Worm (Caenorhabditis elegans) whole organism, early embryonic: ENCODE measurements around the gene tomm-20.

Experiments used
- B0310.2 ChIP-seq: sonication (generic microtip); optimal IDR thresholded peaks from 2 replicates; lab custom pipeline; 2016; ENCODE audit warnings: mild to moderate bottlenecking, missing genetic modification characterization, missing compliant biosample characterization
- F13C5.2 ChIP-seq: sonication (generic microtip); optimal IDR thresholded peaks from 2 replicates; lab custom pipeline; 2017; ENCODE audit warnings: mild to moderate bottlenecking, missing genetic modification characterization, inconsistent platforms, missing compliant biosample characterization
- aly-1 ChIP-seq: sonication (generic microtip); optimal IDR thresholded peaks from 2 replicates; lab custom pipeline; 2016; ENCODE audit warnings: missing genetic modification characterization, missing compliant biosample characterization
- ama-1 ChIP-seq: fragments of 150-350 bp; optimal IDR thresholded peaks from 2 replicates; lab custom pipeline; 2014
- ceh-13 ChIP-seq: fragments of 200-800 bp; sonication (Bioruptor generic); optimal IDR thresholded peaks from 2 replicates; lab custom pipeline; 2018; ENCODE audit warnings: mild to moderate bottlenecking, missing genetic modification characterization, missing compliant biosample characterization
- ceh-36 ChIP-seq: sonication (generic microtip); optimal IDR thresholded peaks from 2 replicates; lab custom pipeline; 2016; ENCODE audit warnings: missing genetic modification characterization, inconsistent platforms, missing compliant biosample characterization
- ets-7 ChIP-seq: sonication (generic microtip); optimal IDR thresholded peaks from 2 replicates; lab custom pipeline; 2016; ENCODE audit warnings: missing genotype, missing genetic modification characterization, missing compliant biosample characterization
- flt-1 ChIP-seq: fragments of 200-800 bp; sonication (Bioruptor generic); IDR thresholded peaks from 2 replicates; pipeline ENCODE4 v1.3.6; 2022; ENCODE audit warnings: missing genetic modification characterization, missing compliant biosample characterization
- hmbx-1 ChIP-seq: sonication (generic microtip); optimal IDR thresholded peaks from 2 replicates; lab custom pipeline; 2016; ENCODE audit warnings: mild to moderate bottlenecking, missing genetic modification characterization, missing compliant biosample characterization
- hmg-4 ChIP-seq: fragments of 200-800 bp; sonication (Bioruptor generic); optimal IDR thresholded peaks from 2 replicates; lab custom pipeline; 2018; ENCODE audit warnings: mild to moderate bottlenecking, missing genetic modification characterization, missing compliant biosample characterization
- hnd-1 ChIP-seq: sonication (generic microtip); optimal IDR thresholded peaks from 2 replicates; lab custom pipeline; 2016; ENCODE audit warnings: missing genetic modification characterization, missing compliant biosample characterization
- pes-1 ChIP-seq: fragments of 200-800 bp; sonication (Bioruptor generic); IDR thresholded peaks from 2 replicates; pipeline ENCODE4 v1.3.6; 2022; ENCODE audit warnings: missing genetic modification reagents, missing genetic modification characterization, missing compliant biosample characterization
- scrt-1 ChIP-seq: fragments of 200-800 bp; sonication (Bioruptor generic); IDR thresholded peaks from 2 replicates; pipeline ENCODE4 v1.3.6; 2022; ENCODE audit warnings: missing genetic modification characterization, missing compliant biosample characterization
- sea-1 ChIP-seq: fragments of 200-800 bp; sonication (Bioruptor generic); conservative IDR thresholded peaks from 2 replicates; pipeline ENCODE4 v1.3.6; 2022; ENCODE audit warnings: missing genetic modification characterization, missing compliant biosample characterization
- tbx-11 ChIP-seq: fragments of 200-800 bp; sonication (Bioruptor generic); IDR thresholded peaks from 2 replicates; pipeline ENCODE4 v1.3.6; 2022; ENCODE audit warnings: missing genetic modification characterization, missing compliant biosample characterization
- tbx-37 ChIP-seq: fragments of 200-800 bp; sonication (Bioruptor generic); conservative IDR thresholded peaks from 2 replicates; pipeline ENCODE4 v1.3.6; 2022; ENCODE audit warnings: missing genetic modification reagents, missing genetic modification characterization, missing compliant biosample characterization
- tra-4 ChIP-seq: sonication (generic microtip); optimal IDR thresholded peaks from 2 replicates; lab custom pipeline; 2017; ENCODE audit warnings: missing genetic modification characterization, missing compliant biosample characterization

tomm-20 gene

DNA sequence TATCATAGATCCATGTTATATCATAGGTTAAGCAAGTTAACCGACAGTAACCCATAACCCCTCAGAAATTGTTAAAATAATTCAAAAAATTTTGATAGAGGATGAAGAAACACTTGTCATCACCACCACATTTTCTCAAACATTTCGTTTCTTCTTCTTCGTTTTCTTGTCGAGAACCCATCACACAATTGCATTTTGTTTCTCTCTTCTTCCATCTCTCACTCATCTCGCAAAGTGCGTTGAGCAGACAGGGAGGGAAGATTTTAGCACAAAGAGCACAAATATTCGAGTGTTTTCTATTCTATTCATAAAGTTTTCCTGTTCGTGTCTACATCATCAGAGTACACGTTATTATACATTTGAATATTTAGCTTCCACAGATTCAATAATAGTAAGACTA lies 28.9 kb downstream of the tomm-20 start:
- TF ChIP-seq ceh-36 (tag; lab: Kevin White, UChicago) (no peak), B0310.2 (no peak), pes-1 (GFP tag; lab: Robert Waterston, UW) (no peak), tbx-11 (GFP tag; lab: Robert Waterston, UW) (no peak), scrt-1 (GFP tag; lab: Robert Waterston, UW) (no peak), hnd-1 (no peak), flt-1 (GFP tag; lab: Robert Waterston, UW) (no peak), tbx-37 (GFP tag; lab: Robert Waterston, UW) (no peak), ceh-13 (no peak), sea-1 (GFP tag; lab: Robert Waterston, UW) (no peak), ama-1 (lab: Kevin White, UChicago) (no peak), F13C5.2 (no peak), tra-4 (tag; lab: Kevin White, UChicago) (no peak), ets-7 (no peak), hmbx-1 (no peak), hmg-4 (no peak), aly-1 (tag; lab: Kevin White, UChicago) (no peak)

ce11 chrV:12310256-12310655 lies 33.0 kb downstream of the tomm-20 start, which contains the start of gene hpo-30:
Gene hpo-30 (minus strand): TSS chrV:12310356.
- no peak for TF ChIP-seq tra-4 (tag; lab: Kevin White, UChicago)
- TF ChIP-seq tbx-37 (GFP tag; lab: Robert Waterston, UW): no peak
- no peak for TF ChIP-seq scrt-1 (GFP tag; lab: Robert Waterston, UW)
- no peak for TF ChIP-seq ama-1 (lab: Kevin White, UChicago)
- no peak for TF ChIP-seq ceh-36 (tag; lab: Kevin White, UChicago)
- no peak for TF ChIP-seq hnd-1
- TF ChIP-seq ceh-13: no peak
- no peak for TF ChIP-seq B0310.2

DNA sequence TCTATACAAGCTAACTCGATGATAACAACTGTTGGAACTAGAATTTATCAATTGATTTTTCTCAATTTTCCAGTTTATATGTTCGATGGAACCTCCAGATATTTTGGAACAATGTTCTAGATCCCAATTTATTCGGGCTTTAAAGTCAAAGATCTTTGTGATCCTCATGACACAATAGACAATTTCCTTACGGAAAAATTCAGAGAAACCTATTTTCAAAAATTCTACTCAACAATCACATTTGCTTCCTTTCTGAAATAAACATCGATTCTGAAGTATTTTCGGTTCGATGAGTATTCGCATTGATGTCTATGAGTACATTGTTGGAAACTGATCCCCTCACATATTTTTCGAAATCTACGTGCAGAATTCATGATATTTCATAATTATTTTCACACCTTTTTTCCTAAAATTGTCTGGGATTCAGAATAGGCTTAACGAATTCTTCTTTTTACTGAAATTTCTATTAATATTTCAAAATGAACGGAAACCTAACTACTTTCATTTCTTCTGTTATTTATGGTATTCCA lies 36.2 kb downstream of the tomm-20 start, which contains the start of gene srg-45:
srg-45 (plus strand) TSS at position 480 of the 530 bp plus-strand sequence.
- no peak for TF ChIP-seq B0310.2
- no peak for TF ChIP-seq flt-1 (GFP tag; lab: Robert Waterston, UW)
- no peak for TF ChIP-seq sea-1 (GFP tag; lab: Robert Waterston, UW)
- no peak for TF ChIP-seq aly-1 (tag; lab: Kevin White, UChicago)
- no peak for TF ChIP-seq hnd-1
- TF ChIP-seq hmg-4: no peak
- no peak for TF ChIP-seq tra-4 (tag; lab: Kevin White, UChicago)
- no peak for TF ChIP-seq tbx-37 (GFP tag; lab: Robert Waterston, UW)
- TF ChIP-seq ama-1 (lab: Kevin White, UChicago): no peak
- no peak for TF ChIP-seq ceh-36 (tag; lab: Kevin White, UChicago)
- TF ChIP-seq tbx-11 (GFP tag; lab: Robert Waterston, UW): no peak
- no peak for TF ChIP-seq scrt-1 (GFP tag; lab: Robert Waterston, UW)
- TF ChIP-seq F13C5.2: no peak
- TF ChIP-seq ceh-13: no peak

- no peak for TF ChIP-seq F13C5.2
- TF ChIP-seq tra-4 (tag; lab: Kevin White, UChicago): no peak
- no peak for TF ChIP-seq ceh-13
- no peak for TF ChIP-seq hnd-1
- no peak for TF ChIP-seq flt-1 (GFP tag; lab: Robert Waterston, UW)
- TF ChIP-seq ama-1 (lab: Kevin White, UChicago): no peak
- no peak for TF ChIP-seq hmbx-1
- no peak for TF ChIP-seq ets-7
- TF ChIP-seq aly-1 (tag; lab: Kevin White, UChicago): no peak
- TF ChIP-seq scrt-1 (GFP tag; lab: Robert Waterston, UW): no peak
- no peak for TF ChIP-seq hmg-4
- TF ChIP-seq tbx-37 (GFP tag; lab: Robert Waterston, UW): no peak
- no peak for TF ChIP-seq sea-1 (GFP tag; lab: Robert Waterston, UW)
- TF ChIP-seq tbx-11 (GFP tag; lab: Robert Waterston, UW): no peak
- TF ChIP-seq ceh-36 (tag; lab: Kevin White, UChicago): no peak
- no peak for TF ChIP-seq pes-1 (GFP tag; lab: Robert Waterston, UW)
- TF ChIP-seq B0310.2: no peak
Measured at ce11 chrV:12305677-12306076, 37.6 kb downstream of the tomm-20 start.

- TF ChIP-seq ceh-36 (tag; lab: Kevin White, UChicago) (peak; percentile 98), aly-1 (tag; lab: Kevin White, UChicago) (peak; percentile 100), sea-1 (GFP tag; lab: Robert Waterston, UW) (peak; percentile 100), pes-1 (GFP tag; lab: Robert Waterston, UW) (peak; percentile 99), ama-1 (lab: Kevin White, UChicago) (peak; percentile 87), F13C5.2 (peak; percentile 100), ets-7 (peak; percentile 99), ceh-13 (peak; percentile 100), tbx-37 (GFP tag; lab: Robert Waterston, UW) (peak; percentile 100), scrt-1 (GFP tag; lab: Robert Waterston, UW) (peak; percentile 100), hmg-4 (peak; percentile 100), tra-4 (tag; lab: Kevin White, UChicago) (peak; percentile 99), flt-1 (GFP tag; lab: Robert Waterston, UW) (peak; percentile 100), B0310.2 (peak; percentile 100), hmbx-1 (peak; percentile 96), hnd-1 (peak; percentile 98), tbx-11 (GFP tag; lab: Robert Waterston, UW) (peak; percentile 100)
Measured at ce11 chrV:12303453-12304077, 39.7 kb downstream of the tomm-20 start.

ce11 chrV:12301985-12302591 lies 41.2 kb downstream of the tomm-20 start, which contains the start of the genes frm-7 and F55C5.17:
Gene frm-7 (plus strand): TSS chrV:12302484.
Gene F55C5.17 (plus strand): TSS chrV:12302541.
- TF ChIP-seq tbx-37 (GFP tag; lab: Robert Waterston, UW): no peak
- no peak for TF ChIP-seq pes-1 (GFP tag; lab: Robert Waterston, UW)
- TF ChIP-seq tbx-11 (GFP tag; lab: Robert Waterston, UW): no peak
- TF ChIP-seq ama-1 (lab: Kevin White, UChicago): no peak
- TF ChIP-seq ceh-36 (tag; lab: Kevin White, UChicago): no peak
- TF ChIP-seq aly-1 (tag; lab: Kevin White, UChicago): no peak
- no peak for TF ChIP-seq sea-1 (GFP tag; lab: Robert Waterston, UW)
- TF ChIP-seq hmg-4: no peak
- no peak for TF ChIP-seq scrt-1 (GFP tag; lab: Robert Waterston, UW)
- no peak for TF ChIP-seq hmbx-1
- no peak for TF ChIP-seq B0310.2
- TF ChIP-seq ceh-13: no peak
- no peak for TF ChIP-seq F13C5.2
- TF ChIP-seq flt-1 (GFP tag; lab: Robert Waterston, UW): no peak
